Worm (Caenorhabditis elegans) whole organism, young adult: ENCODE data around the gene F14H12.7.
"Not testable (repeated sequence)": the region's sequence is repeated elsewhere in the genome, so short reads cannot be mapped to it uniquely, and the experiment has no call there.

ENCODE experiments used
- F33H1.4 ChIP-seq: fragments of 200-800 bp; sonication (Bioruptor generic); IDR thresholded peaks from 2 replicates; pipeline ENCODE4 v1.3.6; 2022; ENCODE audit warnings: missing genetic modification reagents, missing genetic modification characterization, missing compliant biosample characterization
- F37B4.10 ChIP-seq: fragments of 200-800 bp; sonication (Bioruptor generic); IDR thresholded peaks from 2 replicates; pipeline ENCODE4 v1.3.6; 2022; ENCODE audit warnings: missing genetic modification characterization, missing compliant biosample characterization
- F39B2.1 ChIP-seq: fragments of 200-800 bp; sonication (Bioruptor generic); IDR thresholded peaks from 2 replicates; pipeline ENCODE4 v1.3.6; 2022; ENCODE audit warnings: missing genetic modification reagents, missing genetic modification characterization, missing compliant biosample characterization
- K12H6.12 ChIP-seq: fragments of 200-800 bp; sonication (Bioruptor generic); optimal IDR thresholded peaks from 2 replicates; lab custom pipeline; 2018; ENCODE audit warnings: mild to moderate bottlenecking, missing genetic modification characterization, missing compliant biosample characterization
- ama-1 ChIP-seq, 3 experiments: fragments of 150-350 bp in 1 of 3; sonication (generic microtip) in 2 of 3; optimal IDR thresholded peaks; 2 replicates each; lab custom pipeline; 2014 to 2018; ENCODE audit warnings: missing biosample characterization in 2 of 3, missing genetic modification characterization in 2 of 3, missing genetic modification reagents in 2 of 3
- aptf-3 ChIP-seq: fragments of 200-800 bp; sonication (Bioruptor generic); IDR thresholded peaks from 2 replicates; pipeline ENCODE4 v1.3.6; 2022; ENCODE audit warnings: missing genetic modification characterization, missing compliant biosample characterization
- atf-7 ChIP-seq: sonication (generic microtip); optimal IDR thresholded peaks from 2 replicates; lab custom pipeline; 2017; ENCODE audit warnings: mild to moderate bottlenecking, missing genetic modification characterization, missing compliant biosample characterization
- ceh-40 ChIP-seq: fragments of 200-800 bp; sonication (Bioruptor generic); IDR thresholded peaks from 2 replicates; pipeline ENCODE4 v1.3.6; 2022; ENCODE audit warnings: missing genetic modification characterization, missing compliant biosample characterization
- dox-1 ChIP-seq: fragments of 200-800 bp; sonication (Bioruptor generic); IDR thresholded peaks from 2 replicates; pipeline ENCODE4 v1.3.6; 2022; ENCODE audit warnings: missing genetic modification reagents, missing genetic modification characterization, missing compliant biosample characterization
- dpff-1 ChIP-seq: sonication (generic microtip); optimal IDR thresholded peaks from 2 replicates; lab custom pipeline; 2017; ENCODE audit warnings: mild to moderate bottlenecking, missing genetic modification characterization, missing compliant biosample characterization
- egl-18 ChIP-seq: fragments of 200-800 bp; sonication (Bioruptor generic); IDR thresholded peaks from 2 replicates; pipeline ENCODE4 v1.3.6; 2022; ENCODE audit warnings: missing genetic modification reagents, missing genetic modification characterization, missing compliant biosample characterization
- egrh-3 ChIP-seq: fragments of 200-800 bp; sonication (Bioruptor generic); IDR thresholded peaks from 2 replicates; pipeline ENCODE4 v1.3.6; 2022; ENCODE audit warnings: missing genetic modification reagents, missing genetic modification characterization, missing compliant biosample characterization
- ekl-4 ChIP-seq: fragments of 200-800 bp; sonication (Bioruptor generic); IDR thresholded peaks from 2 replicates; pipeline ENCODE4 v1.3.6; 2022; ENCODE audit warnings: missing genetic modification reagents, missing genetic modification characterization, missing compliant biosample characterization
- hmg-1.2 ChIP-seq: fragments of 200-800 bp; sonication (Bioruptor generic); IDR thresholded peaks from 2 replicates; pipeline ENCODE4 v1.3.6; 2022; ENCODE audit warnings: missing genetic modification reagents, missing genetic modification characterization, missing compliant biosample characterization
- hsf-1 ChIP-seq: fragments of 200-800 bp; sonication (Bioruptor generic); IDR thresholded peaks from 2 replicates; pipeline ENCODE4 v1.3.6; 2022; ENCODE audit warnings: missing genetic modification reagents, missing genetic modification characterization, missing compliant biosample characterization
- lin-40 ChIP-seq: sonication (generic microtip); optimal IDR thresholded peaks from 2 replicates; lab custom pipeline; 2016; ENCODE audit warnings: missing genetic modification characterization, mild to moderate bottlenecking, missing compliant biosample characterization, missing genotype, missing genetic modification reagents
- lin-54 ChIP-seq: fragments of 200-800 bp; sonication (Bioruptor generic); optimal IDR thresholded peaks from 2 replicates; lab custom pipeline; 2018; ENCODE audit warnings: mild to moderate bottlenecking, missing genetic modification characterization, missing compliant biosample characterization
- lir-1 ChIP-seq: fragments of 200-800 bp; sonication (Bioruptor generic); conservative IDR thresholded peaks from 2 replicates; pipeline ENCODE4 v1.3.6; 2022; ENCODE audit warnings: missing genetic modification reagents, missing genetic modification characterization, missing compliant biosample characterization
- lsy-27 ChIP-seq: sonication (generic microtip); optimal IDR thresholded peaks from 2 replicates; lab custom pipeline; 2017; ENCODE audit warnings: missing genetic modification characterization, mild to moderate bottlenecking, missing compliant biosample characterization, antibody characterized with exemption, missing genotype, borderline replicate concordance; ENCODE audit not compliant: insufficient read depth
- madf-10 ChIP-seq: sonication (generic microtip); optimal IDR thresholded peaks from 2 replicates; lab custom pipeline; 2016; ENCODE audit warnings: mild to moderate bottlenecking, missing genetic modification characterization, missing compliant biosample characterization
- madf-3 ChIP-seq: fragments of 200-800 bp; sonication (Bioruptor generic); IDR thresholded peaks from 2 replicates; pipeline ENCODE4 v1.3.6; 2022; ENCODE audit warnings: missing genetic modification reagents, missing genetic modification characterization, missing compliant biosample characterization
- mes-4 ChIP-seq: sonication (generic microtip); optimal IDR thresholded peaks from 2 replicates; lab custom pipeline; 2016; ENCODE audit warnings: missing genotype, missing genetic modification characterization, missing compliant biosample characterization
- nfyb-1 ChIP-seq: fragments of 200-800 bp; sonication (Bioruptor generic); IDR thresholded peaks from 2 replicates; pipeline ENCODE4 v1.3.6; 2022; ENCODE audit warnings: missing genetic modification reagents, missing genetic modification characterization, missing compliant biosample characterization
- nhr-90 ChIP-seq: sonication (generic microtip); optimal IDR thresholded peaks from 2 replicates; lab custom pipeline; 2016; ENCODE audit warnings: missing genotype, mild to moderate bottlenecking, missing genetic modification characterization, missing compliant biosample characterization
- rcor-1 ChIP-seq: fragments of 200-800 bp; sonication (Bioruptor generic); IDR thresholded peaks from 2 replicates; pipeline ENCODE4 v1.3.6; 2022; ENCODE audit warnings: missing genetic modification reagents, missing genetic modification characterization, missing compliant biosample characterization
- rec-8 ChIP-seq, 2 experiments: sonication (generic microtip); optimal IDR thresholded peaks; 2 replicates each; lab custom pipeline; 2016; ENCODE audit warnings: mild to moderate bottlenecking in 2 of 2, missing genetic modification characterization in 2 of 2, missing genetic modification reagents in 2 of 2, missing genotype in 2 of 2, missing biosample characterization in 1 of 2, missing compliant biosample characterization in 1 of 2, moderate library complexity in 1 of 2
- sdz-38 ChIP-seq: sonication (generic microtip); optimal IDR thresholded peaks from 2 replicates; lab custom pipeline; 2016; ENCODE audit warnings: missing genotype, missing genetic modification characterization, missing compliant biosample characterization
- snpc-1.3 ChIP-seq: sonication (generic microtip); optimal IDR thresholded peaks from 2 replicates; lab custom pipeline; 2017; ENCODE audit warnings: missing genetic modification characterization, mild to moderate bottlenecking, missing compliant biosample characterization, antibody characterized with exemption, moderate library complexity, missing genotype, missing genetic modification reagents; ENCODE audit not compliant: insufficient read depth
- snpc-4 ChIP-seq, 5 experiments: fragments of 150-350 bp in 1 of 5; sonication (generic microtip) in 4 of 5; optimal IDR thresholded peaks; 2 replicates each; lab custom pipeline; 2014 to 2018; ENCODE audit warnings: missing genetic modification characterization in 5 of 5, missing biosample characterization in 3 of 5, antibody characterized with exemption in 2 of 5, mild to moderate bottlenecking in 2 of 5, missing compliant biosample characterization in 2 of 5, missing genotype in 2 of 5, moderate library complexity in 2 of 5, missing genetic modification reagents in 1 of 5
- somi-1 ChIP-seq: fragments of 200-800 bp; sonication (Bioruptor generic); optimal IDR thresholded peaks from 2 replicates; lab custom pipeline; 2018; ENCODE audit warnings: mild to moderate bottlenecking, missing genetic modification characterization, missing compliant biosample characterization
- tbp1 ChIP-seq: fragments of 200-800 bp; sonication (Bioruptor generic); optimal IDR thresholded peaks from 2 replicates; lab custom pipeline; 2018; ENCODE audit warnings: mild to moderate bottlenecking, missing genetic modification characterization, missing compliant biosample characterization
- unc-130 ChIP-seq: sonication (generic microtip); optimal IDR thresholded peaks from 2 replicates; lab custom pipeline; 2016; ENCODE audit warnings: missing genetic modification reagents, missing genetic modification characterization, missing compliant biosample characterization
- unc-62 ChIP-seq: fragments of 150-350 bp; optimal IDR thresholded peaks from 2 replicates; lab custom pipeline; 2014; ENCODE audit warnings: missing biosample characterization, missing genetic modification reagents, missing genetic modification characterization
- xnd-1 ChIP-seq: sonication (generic microtip); optimal IDR thresholded peaks from 2 replicates; lab custom pipeline; 2016; ENCODE audit warnings: missing genotype, missing genetic modification reagents, missing genetic modification characterization, missing compliant biosample characterization
- zfh-2 ChIP-seq: fragments of 200-800 bp; sonication (Bioruptor generic); conservative IDR thresholded peaks from 2 replicates; pipeline ENCODE4 v1.3.6; 2022; ENCODE audit warnings: missing genetic modification reagents, missing genetic modification characterization, missing compliant biosample characterization
- zim-3 ChIP-seq: sonication (generic microtip); optimal IDR thresholded peaks from 2 replicates; lab custom pipeline; 2017; ENCODE audit warnings: mild to moderate bottlenecking, missing genetic modification characterization, moderate library complexity, missing compliant biosample characterization
- ztf-18 ChIP-seq: sonication (generic microtip); optimal IDR thresholded peaks from 2 replicates; lab custom pipeline; 2016; ENCODE audit warnings: missing genotype, mild to moderate bottlenecking, missing genetic modification characterization, missing compliant biosample characterization
- ztf-22 ChIP-seq: fragments of 200-800 bp; sonication (Bioruptor generic); optimal IDR thresholded peaks from 2 replicates; lab custom pipeline; 2018; ENCODE audit warnings: mild to moderate bottlenecking, missing genetic modification characterization, moderate library complexity, missing compliant biosample characterization
- ztf-26 ChIP-seq: sonication (generic microtip); optimal IDR thresholded peaks from 2 replicates; lab custom pipeline; 2017; ENCODE audit warnings: missing genetic modification characterization, missing compliant biosample characterization
- ztf-28 ChIP-seq: fragments of 200-800 bp; sonication (Bioruptor generic); IDR thresholded peaks from 2 replicates; pipeline ENCODE4 v1.3.6; 2022; ENCODE audit warnings: missing genetic modification reagents, missing genetic modification characterization, missing compliant biosample characterization
- ztf-6 ChIP-seq: fragments of 200-800 bp; sonication (Bioruptor generic); IDR thresholded peaks from 2 replicates; pipeline ENCODE4 v1.3.6; 2022; ENCODE audit warnings: missing genetic modification reagents, missing genetic modification characterization, missing compliant biosample characterization

F14H12.7 gene

DNA sequence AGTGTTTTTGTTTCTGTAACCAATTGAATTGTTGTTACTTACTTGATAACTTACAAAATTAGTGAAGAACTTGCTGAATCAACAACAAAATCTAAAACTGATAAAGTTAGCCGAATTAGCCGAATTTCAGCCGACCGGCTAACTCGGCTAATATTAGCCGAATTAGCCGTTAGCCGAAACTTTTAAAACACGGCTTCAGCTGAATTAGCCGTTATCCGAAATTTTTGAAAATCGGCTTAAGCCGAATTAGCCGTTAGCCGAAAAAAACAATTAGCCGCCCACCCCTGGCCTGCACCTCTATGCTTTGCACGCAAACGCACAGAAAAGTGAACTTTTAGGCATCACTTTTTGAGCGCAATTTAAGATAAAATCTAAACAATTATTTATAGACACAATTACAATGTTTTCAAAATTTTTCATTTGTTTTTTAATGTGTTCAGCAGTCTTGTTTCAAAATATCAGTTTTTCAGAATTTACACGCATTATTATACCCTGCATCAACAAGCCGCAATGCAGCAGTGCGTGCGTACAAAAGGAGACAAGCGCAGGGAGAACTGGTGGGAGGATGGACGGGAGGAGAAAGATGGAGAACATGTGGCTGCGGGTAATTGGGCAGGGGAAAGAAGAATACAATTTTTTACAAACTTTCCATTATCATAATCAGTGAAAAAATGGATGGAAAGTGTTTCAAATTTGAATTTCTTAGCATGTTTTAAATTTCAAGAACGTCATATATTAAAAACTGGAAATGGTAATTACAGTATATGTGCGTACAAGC is 32.8 kb upstream of the F14H12.7 start (continued):
- TF ChIP-seq ceh-40 (no peak), tbp1 (GFP tag; lab: Kevin White, UChicago) (peak; percentile 62), dpff-1 (tag; lab: Kevin White, UChicago) (no peak), madf-3 (GFP tag; lab: Robert Waterston, UW) (no peak), lin-40 (tag; lab: Kevin White, UChicago) (peak; percentile 92), lin-54 (GFP tag; lab: Kevin White, UChicago) (peak; percentile 54), ztf-26 (tag; lab: Kevin White, UChicago) (peak; percentile 84), F37B4.10 (GFP tag; lab: Robert Waterston, UW) (no peak), madf-10 (tag; lab: Kevin White, UChicago) (peak; percentile 65), zim-3 (tag; lab: Kevin White, UChicago) (no peak), nfyb-1 (0 out of 2 replicates have a peak, but pooled peaks have one; percentile 42), rcor-1 (GFP tag; lab: Robert Waterston, UW) (peak; percentile 56), hsf-1 (GFP tag; lab: Robert Waterston, UW) (no peak), ztf-22 (GFP tag; lab: Kevin White, UChicago) (no peak), rec-8 (tag; optimal IDR thresholded peaks at IDR 0.05; lab: Kevin White, UChicago) (no peak), lir-1 (GFP tag; lab: Robert Waterston, UW) (0 out of 2 replicates have a peak, but pooled peaks have one; percentile 27), somi-1 (GFP tag; lab: Kevin White, UChicago) (no peak), F39B2.1 (GFP tag; lab: Robert Waterston, UW) (no peak)

DNA sequence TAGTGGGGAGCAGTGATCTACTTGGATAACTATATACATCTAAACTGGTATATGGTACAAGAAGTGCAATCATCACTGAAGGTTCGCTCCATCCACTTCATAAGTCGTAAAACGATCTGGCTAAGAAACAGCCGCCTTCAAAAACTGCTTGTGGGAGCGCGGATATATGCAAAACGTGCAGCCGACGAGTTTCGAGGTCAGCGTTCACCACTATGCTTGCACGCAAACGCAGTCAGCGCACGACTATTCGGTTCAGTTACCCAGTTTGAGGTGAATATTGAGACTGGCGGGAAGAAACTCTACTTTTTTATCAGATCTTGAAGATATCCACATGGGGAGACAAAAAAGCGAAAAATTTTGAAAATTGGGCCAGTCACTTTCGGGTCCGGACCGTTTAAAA is 32.1 kb upstream of the F14H12.7 start:
- TF ChIP-seq hmg-1.2: peak; percentile 58
- TF ChIP-seq snpc-4 (GFP tag; optimal IDR thresholded peaks at IDR 0.05; lab: Kevin White, UChicago): not testable (repeated sequence)
- peak in 2 of 4 experiments; percentile 67 to 75 for TF ChIP-seq snpc-4 (tag; optimal IDR thresholded peaks at IDR 0.05; lab: Kevin White, UChicago)
- TF ChIP-seq dox-1 (GFP tag; lab: Robert Waterston, UW): 0 out of 2 replicates have a peak, but pooled peaks have one; percentile 12

DNA sequence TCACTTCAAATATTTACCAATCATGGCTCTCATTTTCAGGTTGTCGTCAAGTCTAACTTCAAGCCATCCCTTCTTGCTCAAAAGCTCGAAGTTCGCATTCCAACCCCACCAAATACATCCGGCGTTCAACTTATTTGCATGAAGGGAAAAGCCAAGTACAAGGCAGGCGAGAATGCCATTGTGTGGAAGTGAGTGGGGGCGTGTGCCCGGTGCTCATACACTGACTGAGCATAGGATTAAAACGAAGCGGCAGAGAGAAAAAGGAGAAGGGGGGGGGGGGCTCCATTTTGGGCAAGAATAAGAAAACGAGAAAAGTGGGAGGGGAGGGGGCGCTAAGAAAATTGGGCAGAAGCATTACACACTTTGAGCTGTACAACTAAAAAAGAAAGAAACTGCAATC is 29.3 kb upstream of the F14H12.7 start:
- TF ChIP-seq egrh-3 (no peak), zfh-2 (peak; percentile 33; the same call in 1 of the 2 replicates)

DNA sequence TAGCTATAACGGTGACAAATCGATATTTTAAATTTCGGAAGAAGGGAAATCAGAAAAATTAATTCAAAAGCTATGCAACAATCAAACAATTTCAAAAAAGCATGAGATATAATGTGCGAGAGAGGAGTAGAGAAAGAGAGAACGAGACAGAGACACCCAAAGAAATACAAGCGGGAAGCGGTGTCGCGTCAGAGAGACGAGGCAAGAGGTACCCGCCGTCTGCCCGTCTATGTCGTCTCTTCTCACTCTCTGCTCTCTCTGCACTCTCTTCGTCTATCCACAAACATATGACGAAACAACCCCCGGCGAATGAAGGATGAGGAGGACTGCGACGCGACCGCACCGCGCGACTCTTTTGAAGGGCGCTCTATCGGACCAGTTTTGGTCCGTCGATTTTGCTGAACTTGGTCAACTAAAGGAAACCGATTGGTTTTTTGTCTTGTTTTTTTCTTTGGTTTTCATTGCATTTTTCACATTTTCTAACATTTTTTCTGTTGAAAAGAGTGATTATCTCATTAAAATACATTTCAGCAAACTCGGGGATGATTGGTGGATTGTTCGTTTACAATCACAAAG is 26.5 kb upstream of the F14H12.7 start, which contains the start of gene dpy-23:
dpy-23 (plus strand) TSS at position 526 of the 576 bp plus-strand sequence.
- no peak for TF ChIP-seq unc-62 (GFP tag; lab: Kevin White, UChicago)
- no peak for TF ChIP-seq xnd-1 (tag; lab: Kevin White, UChicago)
- TF ChIP-seq K12H6.12 (tag; lab: Kevin White, UChicago): peak; percentile 93
- no peak for TF ChIP-seq F37B4.10 (GFP tag; lab: Robert Waterston, UW)
- no peak for TF ChIP-seq sdz-38 (tag; lab: Kevin White, UChicago)
- no peak for TF ChIP-seq aptf-3 (GFP tag; lab: Robert Waterston, UW)
- TF ChIP-seq F33H1.4 (GFP tag; lab: Robert Waterston, UW): no peak
- TF ChIP-seq egl-18: no peak
- TF ChIP-seq snpc-1.3 (tag; lab: Kevin White, UChicago): no peak
- peak; percentile 55 for TF ChIP-seq ekl-4 (GFP tag; lab: Robert Waterston, UW)
- TF ChIP-seq ztf-28 (GFP tag; lab: Robert Waterston, UW): no peak
- TF ChIP-seq nhr-90 (tag; lab: Kevin White, UChicago): peak; percentile 2
- TF ChIP-seq rec-8 (tag; optimal IDR thresholded peaks at IDR 0.05; lab: Kevin White, UChicago): no peak
- TF ChIP-seq mes-4 (tag; lab: Kevin White, UChicago): no peak
- no peak for TF ChIP-seq ama-1 (optimal IDR thresholded peaks at IDR 0.05; lab: Kevin White, UChicago)
- TF ChIP-seq ama-1 (GFP tag; optimal IDR thresholded peaks at IDR 0.05; lab: Kevin White, UChicago): no peak
- TF ChIP-seq nfyb-1: peak; percentile 87
- TF ChIP-seq dox-1 (GFP tag; lab: Robert Waterston, UW): peak; percentile 87
- TF ChIP-seq atf-7: peak; percentile 72
- no peak for TF ChIP-seq ztf-6 (GFP tag; lab: Robert Waterston, UW)
- no peak for TF ChIP-seq unc-130 (GFP tag; lab: Kevin White, UChicago)
- no peak for TF ChIP-seq lsy-27 (tag; lab: Kevin White, UChicago)
- peak; percentile 19 for TF ChIP-seq ztf-18 (tag; lab: Kevin White, UChicago)
